Worm (Caenorhabditis elegans): ENCODE measurements around the gene srw-72.

The srw-72 gene

ce11 chrV:17485078-17485477 lies 18.2 kb downstream of the srw-72 start, which contains the start of gene srh-111:
srh-111 (minus strand) TSS chrV:17485178.
- TF ChIP-seq unc-62 (GFP tag; optimal IDR thresholded peaks at IDR 0.05), result no peak

ce11 chrV:17486034-17486433 lies 19.2 kb downstream of the srw-72 start, which contains the start of gene scl-24:
scl-24 (plus strand) TSS chrV:17486334.
- TF ChIP-seq unc-62 (GFP tag; optimal IDR thresholded peaks at IDR 0.05), result no peak

- no peak for TF ChIP-seq unc-62 (GFP tag; optimal IDR thresholded peaks at IDR 0.05)
Measured at ce11 chrV:17493732-17494131, 26.9 kb downstream of the srw-72 start, which contains the start of gene fbxa-102. fbxa-102 (minus strand) TSS chrV:17493832.

ce11 chrV:17496071-17496470 lies 29.2 kb downstream of the srw-72 start, which contains the start of gene srh-118:
srh-118 (minus strand) TSS chrV:17496171.
- no peak for TF ChIP-seq unc-62 (GFP tag; optimal IDR thresholded peaks at IDR 0.05)

- TF ChIP-seq unc-62 (GFP tag; optimal IDR thresholded peaks at IDR 0.05), result no peak
Measured at ce11 chrV:17500055-17500454, 33.2 kb downstream of the srw-72 start.

ce11 chrV:17506289-17506688 lies 39.4 kb downstream of the srw-72 start, which contains the start of gene srw-31:
srw-31 (plus strand) TSS chrV:17506589.
- TF ChIP-seq unc-62 (GFP tag; optimal IDR thresholded peaks at IDR 0.05), result no peak

ce11 chrV:17508493-17508892 lies 41.6 kb downstream of the srw-72 start, which contains the start of gene srw-32:
srw-32 (plus strand) TSS chrV:17508793.
- no peak for TF ChIP-seq unc-62 (GFP tag; optimal IDR thresholded peaks at IDR 0.05)

ce11 chrV:17512763-17513162 lies 45.9 kb downstream of the srw-72 start:
- no peak for TF ChIP-seq unc-62 (GFP tag; optimal IDR thresholded peaks at IDR 0.05)

- no peak for TF ChIP-seq unc-62 (GFP tag; optimal IDR thresholded peaks at IDR 0.05)
Measured at ce11 chrV:17513831-17514230, 47.0 kb downstream of the srw-72 start.
